Worm (Caenorhabditis elegans): ENCODE measurements around the gene trmt-10A.

DNA sequence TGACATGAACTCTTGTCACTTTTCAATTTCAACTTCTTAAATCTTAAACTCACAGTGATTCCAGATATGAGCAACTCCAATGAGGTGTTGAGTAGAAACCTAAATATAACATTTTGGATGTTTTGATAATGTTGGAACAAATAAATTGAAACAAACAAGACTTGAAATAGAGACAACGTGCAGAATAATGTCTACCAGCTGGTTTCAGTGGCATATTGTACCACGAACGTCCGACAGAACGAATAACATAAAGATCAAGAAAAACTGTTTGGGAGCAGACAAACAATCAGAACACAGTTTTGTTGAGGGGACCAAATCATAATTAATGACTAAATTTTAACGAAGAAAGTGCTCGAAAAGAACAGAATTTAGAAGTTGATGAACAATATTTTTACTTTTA, 21.3 kb upstream of the trmt-10A start, which contains the start of gene gon-1:
- no peak for TF ChIP-seq tbx-2 (tag; optimal IDR thresholded peaks at IDR 0.05)
- TF ChIP-seq sdc-2 (tag; optimal IDR thresholded peaks at IDR 0.05), result no peak
- TF ChIP-seq K09A11.1 (tag; optimal IDR thresholded peaks at IDR 0.05; ENCODE audit: insufficient read depth), result no peak
- no peak for TF ChIP-seq ceh-22 (tag; optimal IDR thresholded peaks at IDR 0.05)
- TF ChIP-seq elt-4 (tag; optimal IDR thresholded peaks at IDR 0.05), result no peak
- no peak for TF ChIP-seq hlh-13 (GFP tag; optimal IDR thresholded peaks at IDR 0.05)
- TF ChIP-seq pha-4 (tag; optimal IDR thresholded peaks at IDR 0.05), result no peak
- TF ChIP-seq hlh-6 (tag; optimal IDR thresholded peaks at IDR 0.05), result no peak
- no peak for TF ChIP-seq fkh-10 (GFP tag; optimal IDR thresholded peaks at IDR 0.05)

Data from whole organism, late embryonic.